Worm (Caenorhabditis elegans) whole organism, L4 larva: Measurements from ENCODE around the gene Y7A5A.7.

Experiments used
- D1046.2 ChIP-seq: fragments of 200-800 bp; sonication (Bioruptor generic); IDR thresholded peaks from 2 replicates; pipeline ENCODE4 v1.3.6; 2022; ENCODE audit warnings: missing genetic modification characterization, missing compliant biosample characterization
- T20F7.1 ChIP-seq: fragments of 200-800 bp; sonication (Bioruptor generic); optimal IDR thresholded peaks from 2 replicates; lab custom pipeline; 2018; ENCODE audit warnings: mild to moderate bottlenecking, missing genetic modification characterization, missing compliant biosample characterization
- Y105C5A.15 ChIP-seq: fragments of 200-800 bp; sonication (Bioruptor generic); IDR thresholded peaks from 2 replicates; pipeline ENCODE4 v1.3.6; 2022; ENCODE audit warnings: missing genetic modification characterization, missing compliant biosample characterization
- ZK337.2 ChIP-seq: fragments of 200-800 bp; sonication (Bioruptor generic); IDR thresholded peaks from 2 replicates; pipeline ENCODE4 v1.3.6; 2022; ENCODE audit warnings: missing genetic modification reagents, missing genetic modification characterization, missing compliant biosample characterization
- aha-1 ChIP-seq: fragments of 150-350 bp; peaks from one replicate; lab custom pipeline; 2014; ENCODE audit warnings: missing biosample characterization, missing genetic modification characterization
- ceh-20 ChIP-seq: fragments of 200-800 bp; sonication (Bioruptor generic); IDR thresholded peaks from 2 replicates; pipeline ENCODE4 v1.3.6; 2022; ENCODE audit warnings: missing genetic modification reagents, missing genetic modification characterization, missing compliant biosample characterization
- ceh-28 ChIP-seq: fragments of 150-350 bp; optimal IDR thresholded peaks from 2 replicates; lab custom pipeline; 2014; ENCODE audit warnings: missing biosample characterization, missing genetic modification reagents, missing genetic modification characterization
- ceh-62 ChIP-seq: sonication (generic microtip); optimal IDR thresholded peaks from 2 replicates; lab custom pipeline; 2017; ENCODE audit warnings: missing biosample characterization, missing genetic modification characterization
- ces-1 ChIP-seq: fragments of 150-350 bp; sonication (generic microtip); optimal IDR thresholded peaks from 4 replicates; lab custom pipeline; 2014; ENCODE audit warnings: missing biosample characterization, missing genetic modification reagents, missing genetic modification characterization
- ctbp-1 ChIP-seq: fragments of 200-800 bp; sonication (Bioruptor generic); IDR thresholded peaks from 2 replicates; pipeline ENCODE4 v1.3.6; 2022; ENCODE audit warnings: missing genetic modification reagents, missing genetic modification characterization, missing compliant biosample characterization
- duxl-1 ChIP-seq: sonication (generic microtip); optimal IDR thresholded peaks from 2 replicates; lab custom pipeline; 2016; ENCODE audit warnings: mild to moderate bottlenecking, missing genetic modification characterization, moderate library complexity, missing compliant biosample characterization; ENCODE audit not compliant: poor library complexity
- egl-43 ChIP-seq: fragments of 200-800 bp; sonication (Bioruptor generic); IDR thresholded peaks from 2 replicates; pipeline ENCODE4 v1.3.6; 2022; ENCODE audit warnings: missing genetic modification reagents, missing genetic modification characterization, missing compliant biosample characterization
- fos-1 ChIP-seq: fragments of 150-350 bp; optimal IDR thresholded peaks from 2 replicates; lab custom pipeline; 2014; ENCODE audit warnings: missing biosample characterization, missing genetic modification characterization
- hmg-1.1 ChIP-seq: fragments of 200-800 bp; sonication (Bioruptor generic); IDR thresholded peaks from 2 replicates; pipeline ENCODE4 v1.3.6; 2022; ENCODE audit warnings: missing genetic modification reagents, missing genetic modification characterization, missing compliant biosample characterization
- jun-1 ChIP-seq: fragments of 150-350 bp; optimal IDR thresholded peaks from 2 replicates; lab custom pipeline; 2014; ENCODE audit warnings: missing biosample characterization, missing genetic modification reagents, missing genetic modification characterization
- lin-1 ChIP-seq: fragments of 200-800 bp; sonication (Bioruptor generic); IDR thresholded peaks from 2 replicates; pipeline ENCODE4 v1.3.6; 2022; ENCODE audit warnings: missing genetic modification reagents, missing genetic modification characterization, missing compliant biosample characterization
- lin-15B ChIP-seq: fragments of 150-350 bp; sonication (generic microtip); optimal IDR thresholded peaks from 3 replicates; lab custom pipeline; 2014; ENCODE audit warnings: missing biosample characterization, missing genetic modification characterization
- lin-38 ChIP-seq: fragments of 200-800 bp; sonication (Bioruptor generic); IDR thresholded peaks from 2 replicates; pipeline ENCODE4 v1.3.6; 2022; ENCODE audit warnings: missing genetic modification reagents, missing genetic modification characterization, missing compliant biosample characterization
- lin-39 ChIP-seq: fragments of 150-350 bp; optimal IDR thresholded peaks from 2 replicates; lab custom pipeline; 2014; ENCODE audit warnings: missing biosample characterization, missing genetic modification reagents, missing genetic modification characterization
- lir-3 ChIP-seq: sonication (generic microtip); optimal IDR thresholded peaks from 2 replicates; lab custom pipeline; 2016; ENCODE audit warnings: mild to moderate bottlenecking, missing genetic modification characterization, missing compliant biosample characterization
- lsy-2 ChIP-seq, 2 experiments: fragments of 150-350 bp in 1 of 2; sonication (generic microtip) in 1 of 2; optimal IDR thresholded peaks; 2 replicates each; lab custom pipeline; 2014 to 2017; ENCODE audit warnings: missing biosample characterization in 2 of 2, missing genetic modification characterization in 2 of 2
- madf-5 ChIP-seq, 2 experiments: fragments of 200-800 bp; sonication (Bioruptor generic); IDR thresholded peaks; 2 replicates each; pipeline ENCODE4 v1.3.6; 2022; ENCODE audit warnings: missing compliant biosample characterization in 2 of 2, missing genetic modification characterization in 2 of 2
- madf-9 ChIP-seq: fragments of 200-800 bp; sonication (Bioruptor generic); conservative IDR thresholded peaks from 2 replicates; pipeline ENCODE4 v1.3.6; 2022; ENCODE audit warnings: missing genetic modification reagents, missing genetic modification characterization, missing compliant biosample characterization
- mdt-29 ChIP-seq: fragments of 200-800 bp; sonication (Bioruptor generic); IDR thresholded peaks from 2 replicates; pipeline ENCODE4 v1.3.6; 2022; ENCODE audit warnings: missing genetic modification reagents, missing genetic modification characterization, missing compliant biosample characterization
- mxl-3 ChIP-seq: fragments of 200-800 bp; sonication (Bioruptor generic); optimal IDR thresholded peaks from 2 replicates; lab custom pipeline; 2018; ENCODE audit warnings: mild to moderate bottlenecking, missing genetic modification characterization, missing compliant biosample characterization
- nhr-102 ChIP-seq: sonication (generic microtip); optimal IDR thresholded peaks from 2 replicates; lab custom pipeline; 2016; ENCODE audit warnings: mild to moderate bottlenecking, missing genetic modification characterization, moderate library complexity, missing compliant biosample characterization
- nhr-111 ChIP-seq: fragments of 200-800 bp; sonication (Bioruptor generic); optimal IDR thresholded peaks from 2 replicates; lab custom pipeline; 2018; ENCODE audit warnings: mild to moderate bottlenecking, missing genetic modification characterization, missing compliant biosample characterization
- nhr-25 ChIP-seq: sonication (generic microtip); optimal IDR thresholded peaks from 2 replicates; lab custom pipeline; 2017; ENCODE audit warnings: missing genetic modification characterization, mild to moderate bottlenecking, missing compliant biosample characterization, antibody characterized with exemption, moderate library complexity, borderline replicate concordance; ENCODE audit not compliant: insufficient read depth
- nhr-42 ChIP-seq: fragments of 200-800 bp; sonication (Bioruptor generic); IDR thresholded peaks from 2 replicates; pipeline ENCODE4 v1.3.6; 2022; ENCODE audit warnings: missing genetic modification characterization, missing compliant biosample characterization
- nhr-6 ChIP-seq: fragments of 150-350 bp; optimal IDR thresholded peaks from 2 replicates; lab custom pipeline; 2014; ENCODE audit warnings: missing biosample characterization, missing genetic modification characterization
- pqm-1 ChIP-seq: sonication (generic microtip); optimal IDR thresholded peaks from 2 replicates; lab custom pipeline; 2017; ENCODE audit warnings: missing biosample characterization, missing genetic modification characterization
- rbr-2 ChIP-seq: sonication (generic microtip); optimal IDR thresholded peaks from 2 replicates; lab custom pipeline; 2016; ENCODE audit warnings: missing genotype, missing genetic modification characterization, missing compliant biosample characterization
- set-16 ChIP-seq: fragments of 200-800 bp; sonication (Bioruptor generic); IDR thresholded peaks from 2 replicates; pipeline ENCODE4 v1.3.6; 2022; ENCODE audit warnings: missing genetic modification reagents, missing genetic modification characterization, missing compliant biosample characterization
- skn-1 ChIP-seq: fragments of 150-350 bp; optimal IDR thresholded peaks from 2 replicates; lab custom pipeline; 2014; ENCODE audit warnings: missing biosample characterization, missing genetic modification characterization
- snpc-1.2 ChIP-seq: fragments of 200-800 bp; sonication (Bioruptor generic); IDR thresholded peaks from 2 replicates; pipeline ENCODE4 v1.3.6; 2022; ENCODE audit warnings: missing genetic modification reagents, missing genetic modification characterization, missing compliant biosample characterization
- spr-1 ChIP-seq: sonication (generic microtip); optimal IDR thresholded peaks from 2 replicates; lab custom pipeline; 2016; ENCODE audit warnings: mild to moderate bottlenecking, missing genetic modification characterization, missing compliant biosample characterization
- tag-97 ChIP-seq: fragments of 200-800 bp; sonication (Bioruptor generic); IDR thresholded peaks from 2 replicates; pipeline ENCODE4 v1.3.6; 2022; ENCODE audit warnings: missing genetic modification characterization, missing compliant biosample characterization
- tra-1 ChIP-seq: fragments of 200-800 bp; sonication (Bioruptor generic); IDR thresholded peaks from 2 replicates; pipeline ENCODE4 v1.3.6; 2022; ENCODE audit warnings: missing genetic modification reagents, missing genetic modification characterization, missing compliant biosample characterization
- unc-130 ChIP-seq: sonication (generic microtip); optimal IDR thresholded peaks from 2 replicates; lab custom pipeline; 2016; ENCODE audit warnings: missing genetic modification reagents, missing genetic modification characterization, missing compliant biosample characterization
- unc-62 ChIP-seq, 3 experiments: fragments of 150-350 bp in 1 of 3; sonication (generic microtip); optimal IDR thresholded peaks in 2 of 3; peaks in 1 of 3; 1 replicate in 1 of 3; 2 replicates in 2 of 3; lab custom pipeline; 2014 to 2017; ENCODE audit warnings: missing biosample characterization in 3 of 3, missing genetic modification characterization in 3 of 3, missing genetic modification reagents in 3 of 3, missing genotype in 1 of 3
- vab-7 ChIP-seq: fragments of 200-800 bp; sonication (Bioruptor generic); IDR thresholded peaks from 2 replicates; pipeline ENCODE4 v1.3.6; 2022; ENCODE audit warnings: missing genetic modification reagents, missing genetic modification characterization, missing compliant biosample characterization
- zfp-2 ChIP-seq: sonication (generic microtip); optimal IDR thresholded peaks from 2 replicates; lab custom pipeline; 2016; ENCODE audit warnings: mild to moderate bottlenecking, missing genetic modification characterization, missing compliant biosample characterization
- zfp-3 ChIP-seq: fragments of 200-800 bp; sonication (Bioruptor generic); conservative IDR thresholded peaks from 2 replicates; pipeline ENCODE4 v1.3.6; 2022; ENCODE audit warnings: missing genetic modification reagents, missing genetic modification characterization, missing compliant biosample characterization
- zip-2 ChIP-seq: fragments of 150-350 bp; optimal IDR thresholded peaks from 2 replicates; lab custom pipeline; 2014; ENCODE audit warnings: missing biosample characterization, missing genetic modification characterization
- ztf-7 ChIP-seq: fragments of 150-350 bp; optimal IDR thresholded peaks from 2 replicates; lab custom pipeline; 2014; ENCODE audit warnings: missing biosample characterization, missing genetic modification characterization

The Y7A5A.7 gene

ce11 chrX:15796633-15797032 lies 7.3 kb downstream of the Y7A5A.7 start (continued):
- TF ChIP-seq fos-1 = no peak
- peak; percentile 15 for TF ChIP-seq mxl-3 (GFP tag; lab: Kevin White, UChicago)
- TF ChIP-seq madf-9 (GFP tag; lab: Robert Waterston, UW) = no peak
- peak; percentile 73 for TF ChIP-seq snpc-1.2 (GFP tag; lab: Robert Waterston, UW)
- peak; percentile 74 for TF ChIP-seq egl-43 (GFP tag; lab: Robert Waterston, UW)
- TF ChIP-seq lsy-2 (tag; optimal IDR thresholded peaks at IDR 0.05; lab: Kevin White, UChicago) = no peak
- TF ChIP-seq ces-1 (GFP tag; lab: Kevin White, UChicago) = no peak
- TF ChIP-seq ctbp-1 (GFP tag; lab: Robert Waterston, UW) = 0 out of 2 replicates have a peak, but pooled peaks have one; percentile 16
- TF ChIP-seq zip-2 = peak; percentile 70
- TF ChIP-seq rbr-2 (tag; lab: Kevin White, UChicago) = peak; percentile 21
- no peak for TF ChIP-seq Y105C5A.15
- no peak for TF ChIP-seq ztf-7
- TF ChIP-seq vab-7 (GFP tag; lab: Robert Waterston, UW) = no peak
- TF ChIP-seq skn-1 (tag; lab: Kevin White, UChicago) = no peak
- peak; percentile 43; the same call in 1 of the 2 replicates for TF ChIP-seq tra-1 (GFP tag; lab: Robert Waterston, UW)
- TF ChIP-seq ceh-62 (tag; lab: Kevin White, UChicago) = no peak
- TF ChIP-seq lin-1 (GFP tag; lab: Robert Waterston, UW) = 0 out of 2 replicates have a peak, but pooled peaks have one; percentile 31
- peak; percentile 42 for TF ChIP-seq nhr-102
- peak; percentile 33 for TF ChIP-seq duxl-1
- peak; percentile 88 for TF ChIP-seq aha-1 (tag; lab: Kevin White, UChicago)
- no peak for TF ChIP-seq nhr-6 (tag; lab: Kevin White, UChicago)
- TF ChIP-seq unc-130 (GFP tag; lab: Kevin White, UChicago) = no peak
- TF ChIP-seq unc-62 (GFP tag; optimal IDR thresholded peaks at IDR 0.05 in 1 of 2; lab: Kevin White, UChicago) = peak in 1 of 2 experiments; percentile 85
- TF ChIP-seq unc-62 (tag; optimal IDR thresholded peaks at IDR 0.05; lab: Kevin White, UChicago) = no peak
- 0 out of 4 replicates have a peak, but pooled peaks of 1 of the 2 experiments have one; percentile 30 for TF ChIP-seq madf-5 (GFP tag; IDR thresholded peaks at IDR 0.05; lab: Robert Waterston, UW)
- TF ChIP-seq ceh-20 (GFP tag; lab: Robert Waterston, UW) = no peak
- TF ChIP-seq set-16 (GFP tag; lab: Robert Waterston, UW) = no peak
- no peak for TF ChIP-seq nhr-25 (tag; lab: Kevin White, UChicago)
- no peak for TF ChIP-seq tag-97 (GFP tag; lab: Robert Waterston, UW)
- 0 out of 2 replicates have a peak, but pooled peaks have one; percentile 24 for TF ChIP-seq D1046.2 (GFP tag; lab: Robert Waterston, UW)
- TF ChIP-seq lin-38 (GFP tag; lab: Robert Waterston, UW) = no peak
- peak; percentile 41; the same call in 1 of the 2 replicates for TF ChIP-seq ZK337.2 (GFP tag; lab: Robert Waterston, UW)
- TF ChIP-seq mdt-29 (GFP tag; lab: Robert Waterston, UW) = no peak
- no peak for TF ChIP-seq pqm-1 (tag; lab: Kevin White, UChicago)
- TF ChIP-seq spr-1 (tag; lab: Kevin White, UChicago) = no peak

DNA sequence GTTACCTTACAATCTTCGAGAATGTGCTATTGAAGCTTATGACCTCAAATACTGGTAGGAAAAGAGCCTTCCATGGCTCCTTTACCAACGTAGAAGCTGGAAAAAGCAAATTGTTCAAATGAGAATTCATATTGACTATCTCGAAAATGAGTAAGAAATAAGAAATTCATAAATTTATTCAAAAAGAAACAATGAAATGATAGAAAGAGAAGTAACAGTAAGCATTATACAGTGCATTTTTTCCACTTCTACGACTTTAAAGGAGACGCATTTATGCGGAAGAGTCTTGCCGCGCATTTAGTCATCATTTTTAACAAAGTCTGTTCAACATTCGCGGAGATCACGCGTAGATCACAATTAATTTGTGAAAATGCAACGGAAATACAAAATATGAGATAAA lies 9.0 kb downstream of the Y7A5A.7 start, which contains the start of gene Y7A5A.10:
Gene Y7A5A.10 (minus strand): TSS at position 101 of the 400 bp plus-strand sequence.
- TF ChIP-seq madf-5 (GFP tag; IDR thresholded peaks at IDR 0.05; lab: Robert Waterston, UW) (no peak), hmg-1.1 (GFP tag; lab: Robert Waterston, UW) (no peak), T20F7.1 (GFP tag; lab: Kevin White, UChicago) (no peak), lin-15B (tag; lab: Kevin White, UChicago) (no peak), lir-3 (tag; lab: Kevin White, UChicago) (no peak), jun-1 (tag; lab: Kevin White, UChicago) (no peak), fos-1 (no peak), zfp-2 (no peak), nhr-42 (GFP tag; lab: Robert Waterston, UW) (no peak), D1046.2 (GFP tag; lab: Robert Waterston, UW) (no peak), ceh-28 (tag; lab: Kevin White, UChicago) (no peak), zfp-3 (GFP tag; lab: Robert Waterston, UW) (no peak), nhr-111 (GFP tag; lab: Kevin White, UChicago) (no peak), lin-39 (tag; lab: Kevin White, UChicago) (no peak)
